Fruit fly (Drosophila melanogaster): ENCODE measurements around the gene CG14563.

Gene CG14563

DNA sequence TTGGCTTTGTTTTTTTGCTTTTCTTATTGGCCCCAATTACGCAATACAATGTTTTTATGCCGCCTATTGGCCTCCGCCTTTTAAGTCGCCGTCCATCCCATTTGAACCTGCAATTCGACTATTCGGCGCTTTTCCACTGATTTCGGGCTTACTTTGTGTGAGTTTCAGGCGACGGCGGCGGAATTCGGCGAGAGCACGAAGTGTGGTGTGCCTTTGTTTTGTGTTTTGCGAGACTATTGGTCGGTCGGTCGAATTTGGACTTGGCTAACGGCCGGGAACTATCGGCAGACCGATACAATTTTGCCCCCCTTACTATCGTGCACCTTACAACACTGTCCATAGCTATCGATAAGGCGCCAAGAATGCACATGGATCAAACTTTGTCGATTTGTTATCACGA, 1.1 kb downstream of the CG14563 start, which contains the start of gene P5CDh1 (continued):
- TF ChIP-seq zen (tag; optimal IDR thresholded peaks at IDR 0.05) (no peak), crc (GFP tag; optimal IDR thresholded peaks at IDR 0.05) (no peak), prd (optimal IDR thresholded peaks at IDR 0.05) (no peak), prd (GFP tag; IDR thresholded peaks at IDR 0.05) (0 out of 3 replicates have a peak, but pooled peaks have one; percentile 11), lola (GFP tag; optimal IDR thresholded peaks at IDR 0.05) (no peak), yki (optimal IDR thresholded peaks at IDR 0.05) (no peak), Dll (GFP tag; IDR thresholded peaks at IDR 0.05; ENCODE audit: partially characterized antibody) (peak; percentile 87; the same call in 3 of the 4 replicates), Bteb2 (GFP tag; optimal IDR thresholded peaks at IDR 0.05) (peak; percentile 24), Gsc (GFP tag; IDR thresholded peaks at IDR 0.05) (no peak), CkIIα-i1 (GFP tag; IDR thresholded peaks at IDR 0.05) (no peak), CG7357 (GFP tag; IDR thresholded peaks at IDR 0.05) (no peak), Adf1 (GFP tag; IDR thresholded peaks at IDR 0.05) (no peak), Hmr (GFP tag; optimal IDR thresholded peaks at IDR 0.05) (peak; percentile 1), nerfin-1 (tag; optimal IDR thresholded peaks at IDR 0.05) (peak; percentile 72), ro (GFP tag; IDR thresholded peaks at IDR 0.05) (no peak), CG2678 (tag; optimal IDR thresholded peaks at IDR 0.05) (no peak), slou (GFP tag; optimal IDR thresholded peaks at IDR 0.05) (no peak), chinmo (GFP tag; IDR thresholded peaks at IDR 0.05; ENCODE audit: partially characterized antibody) (peak; percentile 93), CG16813 (GFP tag; IDR thresholded peaks at IDR 0.05; ENCODE audit: partially characterized antibody) (peak; percentile 81), CG3726 (GFP tag; IDR thresholded peaks at IDR 0.05) (no peak), insv (GFP tag; optimal IDR thresholded peaks at IDR 0.05) (no peak), CG15696 (tag; optimal IDR thresholded peaks at IDR 0.05) (no peak), Camta (GFP tag; optimal IDR thresholded peaks at IDR 0.05) (no peak), z (GFP tag; IDR thresholded peaks at IDR 0.05) (no peak), CG13296 (GFP tag; optimal IDR thresholded peaks at IDR 0.05) (no peak), sob (GFP tag; IDR thresholded peaks at IDR 0.05) (peak; percentile 80), lmd (GFP tag; IDR thresholded peaks at IDR 0.05) (peak; percentile 39; the same call in 1 of the 2 replicates), h (optimal IDR thresholded peaks at IDR 0.05) (no peak), hkb (optimal IDR thresholded peaks at IDR 0.05) (no peak), hkb (GFP tag; IDR thresholded peaks at IDR 0.05) (no peak), klu (GFP tag; IDR thresholded peaks at IDR 0.05) (no peak), Opbp (GFP tag; IDR thresholded peaks at IDR 0.05; ENCODE audit: partially characterized antibody) (peak; percentile 90), CG7987 (GFP tag; optimal IDR thresholded peaks at IDR 0.05) (peak; percentile 49), Atf6 (GFP tag; IDR thresholded peaks at IDR 0.05) (no peak), tx (GFP tag; optimal IDR thresholded peaks at IDR 0.05) (peak; percentile 31), CG33213 (GFP tag; optimal IDR thresholded peaks at IDR 0.05) (no peak), Hey (tag; optimal IDR thresholded peaks at IDR 0.05) (no peak), hth (optimal IDR thresholded peaks at IDR 0.05) (no peak), fu2 (GFP tag; optimal IDR thresholded peaks at IDR 0.05) (no peak), CG31224 (GFP tag; IDR thresholded peaks at IDR 0.05) (no peak), Fer1 (GFP tag; optimal IDR thresholded peaks at IDR 0.05) (peak; percentile 54), HmgD (GFP tag; optimal IDR thresholded peaks at IDR 0.05) (peak; percentile 10), salm (tag; optimal IDR thresholded peaks at IDR 0.05) (no peak), CG15073 (GFP tag; optimal IDR thresholded peaks at IDR 0.05) (no peak), HHEX (GFP tag; optimal IDR thresholded peaks at IDR 0.05) (peak; percentile 24), CG1832 (GFP tag; optimal IDR thresholded peaks at IDR 0.05) (no peak), ase (GFP tag; IDR thresholded peaks at IDR 0.05) (no peak), Fer2 (tag; optimal IDR thresholded peaks at IDR 0.05) (no peak), CG16815 (GFP tag; optimal IDR thresholded peaks at IDR 0.05) (no peak), crp (GFP tag; optimal IDR thresholded peaks at IDR 0.05) (no peak), CG15269 (tag; optimal IDR thresholded peaks at IDR 0.05) (no peak), Deaf1 (tag; optimal IDR thresholded peaks at IDR 0.05) (peak; percentile 86), Jarid2 (GFP tag; optimal IDR thresholded peaks at IDR 0.05) (peak; percentile 28)

Data from whole organism, embryonic.